Worm (Caenorhabditis elegans) whole organism, L4 larva: ENCODE results near the gene col-17.

Source experiments
- R02D3.7 ChIP-seq: fragments of 150-350 bp; sonication (generic microtip); optimal IDR thresholded peaks from 3 replicates; lab custom pipeline; 2014; ENCODE audit warnings: missing biosample characterization, missing genetic modification characterization
- T20F7.1 ChIP-seq: fragments of 200-800 bp; sonication (Bioruptor generic); optimal IDR thresholded peaks from 2 replicates; lab custom pipeline; 2018; ENCODE audit warnings: mild to moderate bottlenecking, missing genetic modification characterization, missing compliant biosample characterization
- Y105C5A.15 ChIP-seq: fragments of 200-800 bp; sonication (Bioruptor generic); IDR thresholded peaks from 2 replicates; pipeline ENCODE4 v1.3.6; 2022; ENCODE audit warnings: missing genetic modification characterization, missing compliant biosample characterization
- Y75B8A.6 ChIP-seq: fragments of 200-800 bp; sonication (Bioruptor generic); IDR thresholded peaks from 2 replicates; pipeline ENCODE4 v1.3.6; 2022; ENCODE audit warnings: missing genetic modification reagents, missing genetic modification characterization, missing compliant biosample characterization
- ama-1 ChIP-seq: fragments of 150-350 bp; optimal IDR thresholded peaks from 2 replicates; lab custom pipeline; 2014; ENCODE audit warnings: inconsistent platforms, mixed read lengths
- ceh-28 ChIP-seq: fragments of 150-350 bp; optimal IDR thresholded peaks from 2 replicates; lab custom pipeline; 2014; ENCODE audit warnings: missing biosample characterization, missing genetic modification reagents, missing genetic modification characterization
- ceh-44 ChIP-seq: fragments of 200-800 bp; sonication (Bioruptor generic); IDR thresholded peaks from 2 replicates; pipeline ENCODE4 v1.3.6; 2022; ENCODE audit warnings: missing genetic modification reagents, missing genetic modification characterization, missing compliant biosample characterization
- ceh-82 ChIP-seq: sonication (generic microtip); optimal IDR thresholded peaks from 2 replicates; lab custom pipeline; 2017; ENCODE audit warnings: missing biosample characterization, missing genetic modification characterization
- ces-1 ChIP-seq: fragments of 150-350 bp; sonication (generic microtip); optimal IDR thresholded peaks from 4 replicates; lab custom pipeline; 2014; ENCODE audit warnings: missing biosample characterization, missing genetic modification reagents, missing genetic modification characterization
- ctbp-1 ChIP-seq: fragments of 200-800 bp; sonication (Bioruptor generic); IDR thresholded peaks from 2 replicates; pipeline ENCODE4 v1.3.6; 2022; ENCODE audit warnings: missing genetic modification reagents, missing genetic modification characterization, missing compliant biosample characterization
- daf-12 ChIP-seq: fragments of 150-350 bp; optimal IDR thresholded peaks from 2 replicates; lab custom pipeline; 2014; ENCODE audit warnings: missing biosample characterization, missing genetic modification reagents, missing genetic modification characterization
- daf-16 ChIP-seq, 3 experiments: sonication (generic microtip); optimal IDR thresholded peaks; 2 replicates each; lab custom pipeline; 2016 to 2017; ENCODE audit warnings: missing genetic modification characterization in 3 of 3, missing genetic modification reagents in 3 of 3, mild to moderate bottlenecking in 2 of 3, missing compliant biosample characterization in 2 of 3, missing biosample characterization in 1 of 3, moderate library complexity in 1 of 3
- daf-19 ChIP-seq: fragments of 200-800 bp; sonication (Bioruptor generic); conservative IDR thresholded peaks from 2 replicates; pipeline ENCODE4 v1.3.6; 2022; ENCODE audit warnings: missing genetic modification characterization, missing compliant biosample characterization
- dmd-6 ChIP-seq: fragments of 200-800 bp; sonication (Bioruptor generic); IDR thresholded peaks from 2 replicates; pipeline ENCODE4 v1.3.6; 2022; ENCODE audit warnings: missing genetic modification reagents, missing genetic modification characterization, missing compliant biosample characterization
- dmd-9 ChIP-seq: fragments of 200-800 bp; sonication (Bioruptor generic); IDR thresholded peaks from 2 replicates; pipeline ENCODE4 v1.3.6; 2022; ENCODE audit warnings: missing genetic modification reagents, missing genetic modification characterization, missing compliant biosample characterization
- dpl-1 ChIP-seq: fragments of 150-350 bp; optimal IDR thresholded peaks from 2 replicates; lab custom pipeline; 2014; ENCODE audit warnings: missing biosample characterization, missing genetic modification reagents, missing genetic modification characterization
- duxl-1 ChIP-seq: sonication (generic microtip); optimal IDR thresholded peaks from 2 replicates; lab custom pipeline; 2016; ENCODE audit warnings: mild to moderate bottlenecking, missing genetic modification characterization, moderate library complexity, missing compliant biosample characterization; ENCODE audit not compliant: poor library complexity
- dve-1 ChIP-seq: sonication (generic microtip); optimal IDR thresholded peaks from 2 replicates; lab custom pipeline; 2017; ENCODE audit warnings: antibody characterized with exemption, mild to moderate bottlenecking, missing genetic modification characterization, missing compliant biosample characterization; ENCODE audit not compliant: insufficient read depth
- egl-43 ChIP-seq: fragments of 200-800 bp; sonication (Bioruptor generic); IDR thresholded peaks from 2 replicates; pipeline ENCODE4 v1.3.6; 2022; ENCODE audit warnings: missing genetic modification reagents, missing genetic modification characterization, missing compliant biosample characterization
- hif-1 ChIP-seq, 2 experiments: sonication (generic microtip); optimal IDR thresholded peaks; 2 replicates each; lab custom pipeline; 2016 to 2017; ENCODE audit warnings: missing compliant biosample characterization in 2 of 2, missing genetic modification characterization in 2 of 2, missing genetic modification reagents in 2 of 2, missing genotype in 2 of 2, mild to moderate bottlenecking in 1 of 2
- hlh-11 ChIP-seq: fragments of 200-800 bp; sonication (Bioruptor generic); optimal IDR thresholded peaks from 2 replicates; lab custom pipeline; 2018; ENCODE audit warnings: mild to moderate bottlenecking, missing genetic modification characterization, missing compliant biosample characterization
- jun-1 ChIP-seq: fragments of 150-350 bp; optimal IDR thresholded peaks from 2 replicates; lab custom pipeline; 2014; ENCODE audit warnings: missing biosample characterization, missing genetic modification reagents, missing genetic modification characterization
- lin-1 ChIP-seq: fragments of 200-800 bp; sonication (Bioruptor generic); IDR thresholded peaks from 2 replicates; pipeline ENCODE4 v1.3.6; 2022; ENCODE audit warnings: missing genetic modification reagents, missing genetic modification characterization, missing compliant biosample characterization
- lin-13 ChIP-seq: fragments of 150-350 bp; optimal IDR thresholded peaks from 2 replicates; lab custom pipeline; 2014; ENCODE audit warnings: missing biosample characterization, missing genetic modification reagents, missing genetic modification characterization
- lin-29 ChIP-seq: fragments of 200-800 bp; sonication (Bioruptor generic); IDR thresholded peaks from 2 replicates; pipeline ENCODE4 v1.3.6; 2022; ENCODE audit warnings: missing genetic modification reagents, missing genetic modification characterization, missing compliant biosample characterization
- lin-38 ChIP-seq: fragments of 200-800 bp; sonication (Bioruptor generic); IDR thresholded peaks from 2 replicates; pipeline ENCODE4 v1.3.6; 2022; ENCODE audit warnings: missing genetic modification reagents, missing genetic modification characterization, missing compliant biosample characterization
- lin-39 ChIP-seq: fragments of 150-350 bp; optimal IDR thresholded peaks from 2 replicates; lab custom pipeline; 2014; ENCODE audit warnings: missing biosample characterization, missing genetic modification reagents, missing genetic modification characterization
- madf-9 ChIP-seq: fragments of 200-800 bp; sonication (Bioruptor generic); conservative IDR thresholded peaks from 2 replicates; pipeline ENCODE4 v1.3.6; 2022; ENCODE audit warnings: missing genetic modification reagents, missing genetic modification characterization, missing compliant biosample characterization
- mep-1 ChIP-seq: fragments of 150-350 bp; sonication (generic microtip); optimal IDR thresholded peaks from 3 replicates; lab custom pipeline; 2014; ENCODE audit warnings: missing biosample characterization, missing genetic modification characterization
- mxl-2 ChIP-seq: fragments of 200-800 bp; sonication (Bioruptor generic); conservative IDR thresholded peaks from 2 replicates; pipeline ENCODE4 v1.3.6; 2022; ENCODE audit warnings: missing genetic modification reagents, missing genetic modification characterization, missing compliant biosample characterization
- mxl-3 ChIP-seq: fragments of 200-800 bp; sonication (Bioruptor generic); optimal IDR thresholded peaks from 2 replicates; lab custom pipeline; 2018; ENCODE audit warnings: mild to moderate bottlenecking, missing genetic modification characterization, missing compliant biosample characterization
- nhr-41 ChIP-seq: fragments of 200-800 bp; sonication (Bioruptor generic); IDR thresholded peaks from 2 replicates; pipeline ENCODE4 v1.3.6; 2022; ENCODE audit warnings: missing genetic modification reagents, missing genetic modification characterization, missing compliant biosample characterization
- php-3 ChIP-seq: fragments of 200-800 bp; sonication (Bioruptor generic); IDR thresholded peaks from 2 replicates; pipeline ENCODE4 v1.3.6; 2022; ENCODE audit warnings: missing genetic modification reagents, missing genetic modification characterization, missing compliant biosample characterization
- saeg-2 ChIP-seq: fragments of 200-800 bp; sonication (Bioruptor generic); IDR thresholded peaks from 2 replicates; pipeline ENCODE4 v1.3.6; 2022; ENCODE audit warnings: missing genetic modification reagents, missing genetic modification characterization, missing compliant biosample characterization
- sdz-12 ChIP-seq: fragments of 200-800 bp; sonication (Bioruptor generic); optimal IDR thresholded peaks from 2 replicates; lab custom pipeline; 2018; ENCODE audit warnings: mild to moderate bottlenecking, missing genetic modification characterization, missing compliant biosample characterization
- snpc-4 ChIP-seq: fragments of 150-350 bp; optimal IDR thresholded peaks from 2 replicates; lab custom pipeline; 2014; ENCODE audit warnings: missing biosample characterization, missing genetic modification characterization
- spr-3 ChIP-seq: fragments of 200-800 bp; sonication (Bioruptor generic); optimal IDR thresholded peaks from 2 replicates; lab custom pipeline; 2018; ENCODE audit warnings: mild to moderate bottlenecking, missing genetic modification characterization, missing compliant biosample characterization
- unc-62 ChIP-seq, 3 experiments: fragments of 150-350 bp in 1 of 3; sonication (generic microtip); optimal IDR thresholded peaks in 2 of 3; peaks in 1 of 3; 1 replicate in 1 of 3; 2 replicates in 2 of 3; lab custom pipeline; 2014 to 2017; ENCODE audit warnings: missing biosample characterization in 3 of 3, missing genetic modification characterization in 3 of 3, missing genetic modification reagents in 3 of 3, missing genotype in 1 of 3
- zag-1 ChIP-seq: fragments of 150-350 bp; optimal IDR thresholded peaks from 2 replicates; lab custom pipeline; 2014; ENCODE audit warnings: missing biosample characterization, missing genetic modification characterization
- zfp-2 ChIP-seq: sonication (generic microtip); optimal IDR thresholded peaks from 2 replicates; lab custom pipeline; 2016; ENCODE audit warnings: mild to moderate bottlenecking, missing genetic modification characterization, missing compliant biosample characterization
- zfp-3 ChIP-seq: fragments of 200-800 bp; sonication (Bioruptor generic); conservative IDR thresholded peaks from 2 replicates; pipeline ENCODE4 v1.3.6; 2022; ENCODE audit warnings: missing genetic modification reagents, missing genetic modification characterization, missing compliant biosample characterization
- zip-11 ChIP-seq: fragments of 200-800 bp; sonication (Bioruptor generic); IDR thresholded peaks from 2 replicates; pipeline ENCODE4 v1.3.6; 2022; ENCODE audit warnings: missing genetic modification characterization, missing compliant biosample characterization
- zip-2 ChIP-seq: fragments of 150-350 bp; optimal IDR thresholded peaks from 2 replicates; lab custom pipeline; 2014; ENCODE audit warnings: missing biosample characterization, missing genetic modification characterization
- ztf-7 ChIP-seq: fragments of 150-350 bp; optimal IDR thresholded peaks from 2 replicates; lab custom pipeline; 2014; ENCODE audit warnings: missing biosample characterization, missing genetic modification characterization

Gene col-17

ce11 chrII:4885976-4886375 lies 18.6 kb upstream of the col-17 start, which contains the start of gene R05F9.7:
TSS of gene R05F9.7 (plus strand) at chrII:4886276.
- no peak for TF ChIP-seq zip-2 (tag; lab: Kevin White, UChicago)
- no peak for TF ChIP-seq spr-3 (GFP tag; lab: Kevin White, UChicago)
- TF ChIP-seq saeg-2 (GFP tag; lab: Robert Waterston, UW) = no peak
- TF ChIP-seq ztf-7 (tag; lab: Kevin White, UChicago) = no peak
- no peak for TF ChIP-seq lin-38 (GFP tag; lab: Robert Waterston, UW)
- no peak for TF ChIP-seq ama-1 (lab: Kevin White, UChicago)
- TF ChIP-seq dmd-9 = no peak
- no peak for TF ChIP-seq dve-1 (tag; lab: Kevin White, UChicago)
- no peak for TF ChIP-seq dpl-1 (GFP tag; lab: Kevin White, UChicago)
- TF ChIP-seq ceh-82 (tag; lab: Kevin White, UChicago) = no peak
- no peak for TF ChIP-seq zfp-2 (tag; lab: Kevin White, UChicago)
- TF ChIP-seq ceh-44 (GFP tag; lab: Robert Waterston, UW) = no peak
- TF ChIP-seq sdz-12 (GFP tag; lab: Kevin White, UChicago) = no peak
- TF ChIP-seq R02D3.7 (tag; lab: Kevin White, UChicago) = no peak

ce11 chrII:4884403-4884802 lies 17.0 kb upstream of the col-17 start:
- TF ChIP-seq Y75B8A.6 (GFP tag; lab: Robert Waterston, UW) = no peak
- TF ChIP-seq unc-62 (GFP tag; optimal IDR thresholded peaks at IDR 0.05 in 1 of 2; lab: Kevin White, UChicago) = peak in 1 of 2 experiments; percentile 65
- TF ChIP-seq unc-62 (tag; optimal IDR thresholded peaks at IDR 0.05; lab: Kevin White, UChicago) = no peak

- TF ChIP-seq zag-1 (tag; lab: Kevin White, UChicago) = no peak
- no peak for TF ChIP-seq mep-1
- no peak for TF ChIP-seq jun-1 (tag; lab: Kevin White, UChicago)
- TF ChIP-seq hlh-11 = peak; percentile 8
- TF ChIP-seq ctbp-1 (GFP tag; lab: Robert Waterston, UW) = no peak
- no peak for TF ChIP-seq zfp-2 (tag; lab: Kevin White, UChicago)
- TF ChIP-seq T20F7.1 (GFP tag; lab: Kevin White, UChicago) = peak; percentile 27
- no peak for TF ChIP-seq duxl-1 (tag; lab: Kevin White, UChicago)
- TF ChIP-seq ama-1 (lab: Kevin White, UChicago) = no peak
- no peak for TF ChIP-seq dpl-1 (GFP tag; lab: Kevin White, UChicago)
- no peak for TF ChIP-seq lin-1
- TF ChIP-seq lin-13 (GFP tag; lab: Kevin White, UChicago) = no peak
- no peak for TF ChIP-seq lin-29
- TF ChIP-seq mxl-2 (GFP tag; lab: Robert Waterston, UW) = no peak
- TF ChIP-seq dmd-6 (GFP tag; lab: Robert Waterston, UW) = 0 out of 2 replicates have a peak, but pooled peaks have one; percentile 17
- TF ChIP-seq daf-16 (GFP tag; optimal IDR thresholded peaks at IDR 0.05; lab: Kevin White, UChicago) = no peak
- peak; percentile 55 for TF ChIP-seq daf-16 (tag; optimal IDR thresholded peaks at IDR 0.05; lab: Kevin White, UChicago)
- TF ChIP-seq Y105C5A.15 (GFP tag; lab: Robert Waterston, UW) = no peak
- TF ChIP-seq daf-19 (GFP tag; lab: Robert Waterston, UW) = no peak
- TF ChIP-seq nhr-41 (GFP tag; lab: Robert Waterston, UW) = no peak
- TF ChIP-seq egl-43 = no peak
- no peak for TF ChIP-seq daf-12 (tag; lab: Kevin White, UChicago)
- TF ChIP-seq dve-1 (tag; lab: Kevin White, UChicago) = peak; percentile 9
- no peak for TF ChIP-seq zip-11 (GFP tag; lab: Robert Waterston, UW)
- no peak for TF ChIP-seq madf-9 (GFP tag; lab: Robert Waterston, UW)
- no peak for TF ChIP-seq php-3 (GFP tag; lab: Robert Waterston, UW)
- TF ChIP-seq lin-38 (GFP tag; lab: Robert Waterston, UW) = no peak
- TF ChIP-seq hif-1 (tag; optimal IDR thresholded peaks at IDR 0.05; lab: Kevin White, UChicago) = no peak
- no peak for TF ChIP-seq snpc-4 (tag; lab: Kevin White, UChicago)
- no peak for TF ChIP-seq ceh-28 (tag; lab: Kevin White, UChicago)
- no peak for TF ChIP-seq lin-39 (tag; lab: Kevin White, UChicago)
- no peak for TF ChIP-seq ces-1
- TF ChIP-seq zfp-3 (GFP tag; lab: Robert Waterston, UW) = no peak
- no peak for TF ChIP-seq mxl-3 (GFP tag; lab: Kevin White, UChicago)
Observed at ce11 chrII:4883412-4883811, 16.0 kb upstream of the col-17 start, which contains the start of gene gst-8. TSS of gene gst-8 (plus strand) at chrII:4883712.
